Worm (Caenorhabditis elegans): ENCODE data around the gene F41G4.7.

- TF ChIP-seq W03F9.2 (tag; optimal IDR thresholded peaks at IDR 0.05): no peak
- TF ChIP-seq him-1 (tag; optimal IDR thresholded peaks at IDR 0.05): no peak
These were observed 23.1 kb downstream of the F41G4.7 start for ce11 chrX:16813148-16813547.
